Fruit fly (Drosophila melanogaster): ENCODE data around the gene Pex12.
A peak's percentile ranks its signal among the peaks of the same experiment; 100 is the strongest.

The Pex12 gene

dm6 chr2L:815785-816389 is at the start of gene Pex12, which contains the start of gene Saf6 (continued):
- peak; percentile 79 for TF ChIP-seq amos (GFP tag; IDR thresholded peaks at IDR 0.05; ENCODE audit: partially characterized antibody)
- peak; percentile 77 for TF ChIP-seq CG16813 (GFP tag; IDR thresholded peaks at IDR 0.05; ENCODE audit: partially characterized antibody)
- no peak for TF ChIP-seq gcm2 (GFP tag; optimal IDR thresholded peaks at IDR 0.05)
- no peak for TF ChIP-seq sc (optimal IDR thresholded peaks at IDR 0.05)
- TF ChIP-seq sc (GFP tag; optimal IDR thresholded peaks at IDR 0.05), result no peak
- TF ChIP-seq Abd-B (GFP tag; optimal IDR thresholded peaks at IDR 0.05), result no peak
- peak; percentile 68 for TF ChIP-seq Sry-δ (GFP tag; optimal IDR thresholded peaks at IDR 0.05)
- TF ChIP-seq H2.0 (GFP tag; IDR thresholded peaks at IDR 0.05), result no peak
- TF ChIP-seq Dll (GFP tag; IDR thresholded peaks at IDR 0.05; ENCODE audit: partially characterized antibody), result peak; percentile 89
- no peak for TF ChIP-seq unpg (GFP tag; optimal IDR thresholded peaks at IDR 0.05)
- TF ChIP-seq vnd (GFP tag; IDR thresholded peaks at IDR 0.05; ENCODE audit: partially characterized antibody), result peak; percentile 76
- no peak for TF ChIP-seq Aef1 (GFP tag; IDR thresholded peaks at IDR 0.05)
- no peak for TF ChIP-seq CG1647 (GFP tag; optimal IDR thresholded peaks at IDR 0.05)
- TF ChIP-seq Rfx (GFP tag; IDR thresholded peaks at IDR 0.05), result no peak
- TF ChIP-seq oc (tag; optimal IDR thresholded peaks at IDR 0.05), result no peak
- TF ChIP-seq fru (optimal IDR thresholded peaks at IDR 0.05), result no peak
- TF ChIP-seq Sox100B (GFP tag; optimal IDR thresholded peaks at IDR 0.05), result no peak
- TF ChIP-seq CG8944 (GFP tag; optimal IDR thresholded peaks at IDR 0.05), result no peak
- no peak for TF ChIP-seq CG9932 (GFP tag; IDR thresholded peaks at IDR 0.05)
- no peak for TF ChIP-seq CG30431 (GFP tag; optimal IDR thresholded peaks at IDR 0.05)
- no peak for TF ChIP-seq sqz (GFP tag; optimal IDR thresholded peaks at IDR 0.05)
- TF ChIP-seq CG15073 (GFP tag; optimal IDR thresholded peaks at IDR 0.05), result no peak
- TF ChIP-seq vvl (GFP tag; IDR thresholded peaks at IDR 0.05), result no peak; the same call in 1 of the 2 replicates
- no peak for TF ChIP-seq BtbVII (GFP tag; optimal IDR thresholded peaks at IDR 0.05)
- no peak for TF ChIP-seq tgo (GFP tag; IDR thresholded peaks at IDR 0.05)
- peak; percentile 84 for TF ChIP-seq unc-4 (GFP tag; IDR thresholded peaks at IDR 0.05; ENCODE audit: partially characterized antibody)
- TF ChIP-seq corto (GFP tag; optimal IDR thresholded peaks at IDR 0.05), result no peak
- TF ChIP-seq TFAM (GFP tag; optimal IDR thresholded peaks at IDR 0.05), result no peak
- TF ChIP-seq gro (GFP tag; optimal IDR thresholded peaks at IDR 0.05), result no peak
- TF ChIP-seq CG12659 (GFP tag; optimal IDR thresholded peaks at IDR 0.05), result peak; percentile 12
- no peak for TF ChIP-seq MTF-1 (GFP tag; optimal IDR thresholded peaks at IDR 0.05; ENCODE audit: borderline replicate concordance)
- no peak for TF ChIP-seq crc (GFP tag; optimal IDR thresholded peaks at IDR 0.05)
- TF ChIP-seq Meics (GFP tag; optimal IDR thresholded peaks at IDR 0.05), result no peak
- TF ChIP-seq al (GFP tag; IDR thresholded peaks at IDR 0.05), result no peak
- TF ChIP-seq CG10654 (GFP tag; optimal IDR thresholded peaks at IDR 0.05), result no peak
- TF ChIP-seq CG15514 (GFP tag; optimal IDR thresholded peaks at IDR 0.05), result peak; percentile 3
- TF ChIP-seq lbe (GFP tag; optimal IDR thresholded peaks at IDR 0.05), result no peak
- TF ChIP-seq CG17829 (tag; optimal IDR thresholded peaks at IDR 0.05), result no peak
- TF ChIP-seq cad (GFP tag; optimal IDR thresholded peaks at IDR 0.05), result no peak
- TF ChIP-seq CG4707 (GFP tag; optimal IDR thresholded peaks at IDR 0.05), result no peak
- no peak for TF ChIP-seq Xbp1 (GFP tag; optimal IDR thresholded peaks at IDR 0.05)
- TF ChIP-seq CG8281 (tag; optimal IDR thresholded peaks at IDR 0.05), result no peak
- TF ChIP-seq jing (GFP tag; optimal IDR thresholded peaks at IDR 0.05), result no peak
- TF ChIP-seq CG6813 (GFP tag; optimal IDR thresholded peaks at IDR 0.05), result no peak
- no peak for TF ChIP-seq CG1529 (GFP tag; optimal IDR thresholded peaks at IDR 0.05)
- no peak for TF ChIP-seq phol (tag; optimal IDR thresholded peaks at IDR 0.05)
- TF ChIP-seq Fer1 (GFP tag; optimal IDR thresholded peaks at IDR 0.05), result no peak
- peak; percentile 41 for TF ChIP-seq MESR4 (GFP tag; optimal IDR thresholded peaks at IDR 0.05)
- no peak for TF ChIP-seq HLH54F (GFP tag; optimal IDR thresholded peaks at IDR 0.05)
- TF ChIP-seq CG12219 (GFP tag; optimal IDR thresholded peaks at IDR 0.05), result no peak
